Fruit fly (Drosophila melanogaster) whole organism, embryonic: Measurements from ENCODE around the gene Cpr11B.

Experiments
- Atf-2 ChIP-seq: fragments of 200-800 bp; sonication (Bioruptor generic); optimal IDR thresholded peaks from 2 replicates; lab custom pipeline; 2016; ENCODE audit warnings: missing biosample characterization, missing genetic modification characterization
- Bgb ChIP-seq: fragments of 200-800 bp; sonication (Bioruptor generic); IDR thresholded peaks from 2 replicates; pipeline ENCODE4 v1.3.6; 2022; ENCODE audit warnings: missing biosample characterization, missing genetic modification characterization; ENCODE audit not compliant: partially characterized antibody
- CG10321 ChIP-seq: fragments of 200-800 bp; sonication (Bioruptor generic); IDR thresholded peaks from 2 replicates; pipeline ENCODE4 v1.3.6; 2022; ENCODE audit warnings: missing biosample characterization, missing genetic modification characterization
- CG10366 ChIP-seq: fragments of 200-800 bp; sonication (Bioruptor generic); IDR thresholded peaks from 2 replicates; pipeline ENCODE4 v1.3.6; 2022; ENCODE audit warnings: missing biosample characterization, missing genetic modification characterization
- CG10543 ChIP-seq: fragments of 200-800 bp; sonication (Bioruptor generic); optimal IDR thresholded peaks from 3 replicates; lab custom pipeline; 2017; ENCODE audit warnings: missing biosample characterization, mild to moderate bottlenecking, missing genetic modification characterization, moderate library complexity
- CG11456 ChIP-seq: fragments of 200-800 bp; sonication (Bioruptor generic); IDR thresholded peaks from 3 replicates; pipeline ENCODE4 v1.3.6; 2022; ENCODE audit warnings: missing biosample characterization, missing genetic modification characterization
- CG13287 ChIP-seq: fragments of 200-800 bp; sonication (Bioruptor generic); IDR thresholded peaks from 2 replicates; pipeline ENCODE4 v1.3.6; 2022; ENCODE audit warnings: missing biosample characterization, missing genetic modification characterization; ENCODE audit not compliant: partially characterized antibody
- CG15479 ChIP-seq: fragments of 200-800 bp; sonication (Bioruptor generic); optimal IDR thresholded peaks from 3 replicates; lab custom pipeline; 2019; ENCODE audit warnings: missing biosample characterization, mild to moderate bottlenecking, missing genetic modification characterization, moderate library complexity
- CG1602 ChIP-seq: fragments of 200-800 bp; sonication (Bioruptor generic); optimal IDR thresholded peaks from 3 replicates; lab custom pipeline; 2016; ENCODE audit warnings: missing biosample characterization, missing genetic modification characterization
- CG17359 ChIP-seq: fragments of 200-800 bp; sonication (Bioruptor generic); optimal IDR thresholded peaks from 3 replicates; lab custom pipeline; 2018; ENCODE audit warnings: missing biosample characterization, mild to moderate bottlenecking, missing genetic modification characterization, moderate library complexity
- CG2202 ChIP-seq: fragments of 200-800 bp; sonication (Bioruptor generic); optimal IDR thresholded peaks from 2 replicates; lab custom pipeline; 2018; ENCODE audit warnings: missing biosample characterization, mild to moderate bottlenecking, missing genetic modification characterization
- CG3407 ChIP-seq: fragments of 200-800 bp; sonication (Bioruptor generic); optimal IDR thresholded peaks from 2 replicates; lab custom pipeline; 2018; ENCODE audit warnings: missing biosample characterization, mild to moderate bottlenecking, missing genetic modification characterization
- CG34224 ChIP-seq: fragments of 200-800 bp; sonication (Bioruptor generic); IDR thresholded peaks from 3 replicates; pipeline ENCODE4 v1.3.6; 2022; ENCODE audit warnings: missing biosample characterization, missing genetic modification characterization; ENCODE audit not compliant: partially characterized antibody
- CG42726 ChIP-seq: fragments of 200-800 bp; sonication (Bioruptor generic); IDR thresholded peaks from 2 replicates; pipeline ENCODE4 v1.3.6; 2022; ENCODE audit warnings: missing biosample characterization, missing genetic modification characterization; ENCODE audit not compliant: partially characterized antibody
- CG4617 ChIP-seq: fragments of 200-800 bp; sonication (Bioruptor generic); optimal IDR thresholded peaks from 3 replicates; lab custom pipeline; 2016; ENCODE audit warnings: missing biosample characterization, missing genetic modification characterization, borderline replicate concordance
- CG6683 ChIP-seq: fragments of 200-800 bp; sonication (Bioruptor generic); optimal IDR thresholded peaks from 2 replicates; lab custom pipeline; 2017; ENCODE audit warnings: missing biosample characterization, mild to moderate bottlenecking, missing genetic modification characterization, missing genetic modification reagents
- CG8478 ChIP-seq: fragments of >200 bp; optimal IDR thresholded peaks from 2 replicates; lab custom pipeline; 2018
- CG8924 ChIP-seq: fragments of 200-800 bp; optimal IDR thresholded peaks from 3 replicates; lab custom pipeline; 2019; ENCODE audit warnings: missing biosample characterization, mild to moderate bottlenecking, missing genetic modification characterization, moderate library complexity
- CG9932 ChIP-seq: fragments of 200-800 bp; sonication (Bioruptor generic); IDR thresholded peaks from 2 replicates; pipeline ENCODE4 v1.3.6; 2022; ENCODE audit warnings: missing biosample characterization, missing genetic modification characterization
- CoRest ChIP-seq: fragments of 200-800 bp; sonication (Bioruptor generic); optimal IDR thresholded peaks from 3 replicates; lab custom pipeline; 2018; ENCODE audit warnings: missing biosample characterization, mild to moderate bottlenecking, missing genetic modification characterization, moderate library complexity
- Dek ChIP-seq: fragments of 200-800 bp; sonication (Bioruptor generic); optimal IDR thresholded peaks from 3 replicates; lab custom pipeline; 2019; ENCODE audit warnings: missing biosample characterization, mild to moderate bottlenecking, missing genetic modification characterization, moderate library complexity
- Dip2 ChIP-seq: fragments of 200-800 bp; sonication (Bioruptor generic); IDR thresholded peaks from 2 replicates; pipeline ENCODE4 v1.3.6; 2022; ENCODE audit warnings: missing biosample characterization, missing genetic modification characterization
- E2f2 ChIP-seq: fragments of 200-800 bp; sonication (Bioruptor generic); IDR thresholded peaks from 2 replicates; pipeline ENCODE4 v1.3.6; 2022; ENCODE audit warnings: missing biosample characterization, missing genetic modification characterization
- Ets97D ChIP-seq: fragments of 200-800 bp; sonication (Bioruptor generic); optimal IDR thresholded peaks from 3 replicates; lab custom pipeline; 2016; ENCODE audit warnings: missing biosample characterization, missing genetic modification characterization
- H15 ChIP-seq: fragments of 200-800 bp; sonication (Bioruptor generic); IDR thresholded peaks from 3 replicates; pipeline ENCODE4 v1.3.6; 2022; ENCODE audit warnings: missing biosample characterization, missing genetic modification characterization
- MTF-1 ChIP-seq: fragments of 200-800 bp; sonication (Bioruptor generic); optimal IDR thresholded peaks from 2 replicates; lab custom pipeline; 2018; ENCODE audit warnings: missing biosample characterization, mild to moderate bottlenecking, missing genetic modification characterization, borderline replicate concordance
- Med ChIP-seq: fragments of 200-800 bp; sonication (Bioruptor generic); peaks from one replicate; lab custom pipeline; 2016; ENCODE audit warnings: missing biosample characterization, missing genetic modification characterization, mild to moderate bottlenecking, inconsistent platforms, moderate library complexity
- Pdp1 ChIP-seq, 2 experiments: fragments of 200-800 bp; sonication (Bioruptor generic); optimal IDR thresholded peaks; 3 replicates each; lab custom pipeline; 2016; ENCODE audit warnings: missing biosample characterization in 2 of 2, missing genetic modification characterization in 2 of 2, mild to moderate bottlenecking in 1 of 2, moderate library complexity in 1 of 2
- Spps ChIP-seq: fragments of 200-800 bp; sonication (Bioruptor generic); optimal IDR thresholded peaks from 2 replicates; lab custom pipeline; 2018; ENCODE audit warnings: missing biosample characterization, mild to moderate bottlenecking, missing genetic modification characterization
- Usf ChIP-seq: fragments of 200-800 bp; sonication (Bioruptor generic); optimal IDR thresholded peaks from 2 replicates; lab custom pipeline; 2017; ENCODE audit warnings: missing genotype, missing biosample characterization, missing genetic modification characterization
- cato ChIP-seq: fragments of 200-800 bp; sonication (Bioruptor generic); optimal IDR thresholded peaks from 2 replicates; lab custom pipeline; 2016; ENCODE audit warnings: missing biosample characterization, missing genetic modification characterization, borderline replicate concordance
- chif ChIP-seq, 2 experiments: fragments of 200-800 bp; sonication (Bioruptor generic); optimal IDR thresholded peaks; 3 replicates each; lab custom pipeline; 2016; ENCODE audit warnings: missing biosample characterization in 2 of 2, missing genetic modification characterization in 2 of 2
- ci ChIP-seq: fragments of 200-800 bp; sonication (Bioruptor generic); IDR thresholded peaks from 3 replicates; pipeline ENCODE4 v1.3.6; 2022; ENCODE audit warnings: missing biosample characterization, missing genetic modification characterization
- fd64A ChIP-seq: fragments of 200-800 bp; sonication (Bioruptor generic); optimal IDR thresholded peaks from 3 replicates; lab custom pipeline; 2018; ENCODE audit warnings: missing biosample characterization, mild to moderate bottlenecking, missing genetic modification characterization
- ftz-f1 ChIP-seq: fragments of 200-800 bp; sonication (Bioruptor generic); optimal IDR thresholded peaks from 2 replicates; lab custom pipeline; 2016; ENCODE audit warnings: missing biosample characterization, missing genetic modification characterization
- insv ChIP-seq, 2 experiments: fragments of 200-800 bp; sonication (Bioruptor generic); optimal IDR thresholded peaks; 3 replicates each; lab custom pipeline; 2016 to 2018; ENCODE audit warnings: missing biosample characterization in 2 of 2, missing genetic modification characterization in 2 of 2
- jumu ChIP-seq: fragments of 200-800 bp; sonication (Bioruptor generic); optimal IDR thresholded peaks from 3 replicates; lab custom pipeline; 2016; ENCODE audit warnings: missing biosample characterization, missing genetic modification characterization
- kah ChIP-seq: fragments of 200-800 bp; sonication (Bioruptor generic); optimal IDR thresholded peaks from 2 replicates; lab custom pipeline; 2018; ENCODE audit warnings: missing biosample characterization, mild to moderate bottlenecking, missing genetic modification characterization
- maf-S ChIP-seq: fragments of 200-800 bp; sonication (Bioruptor generic); optimal IDR thresholded peaks from 2 replicates; lab custom pipeline; 2016; ENCODE audit warnings: missing biosample characterization, missing genetic modification characterization
- nmo ChIP-seq: fragments of 200-800 bp; sonication (Bioruptor generic); optimal IDR thresholded peaks from 2 replicates; lab custom pipeline; 2018; ENCODE audit warnings: missing biosample characterization, mild to moderate bottlenecking, missing genetic modification characterization, moderate library complexity
- peb ChIP-seq: fragments of 200-800 bp; sonication (Bioruptor generic); IDR thresholded peaks from 2 replicates; pipeline ENCODE4 v1.3.6; 2022; ENCODE audit warnings: missing biosample characterization, missing genetic modification characterization
- pum ChIP-seq: fragments of 200-800 bp; sonication (Bioruptor generic); optimal IDR thresholded peaks from 2 replicates; lab custom pipeline; 2016; ENCODE audit warnings: missing biosample characterization, missing genetic modification characterization
- row ChIP-seq: fragments of 200-800 bp; sonication (Bioruptor generic); IDR thresholded peaks from 3 replicates; pipeline ENCODE4 v1.3.6; 2022; ENCODE audit warnings: missing biosample characterization, missing genetic modification characterization
- salm ChIP-seq: fragments of 200-800 bp; sonication (Bioruptor generic); optimal IDR thresholded peaks from 2 replicates; lab custom pipeline; 2018; ENCODE audit warnings: missing biosample characterization, mild to moderate bottlenecking, missing genetic modification characterization
- schlank ChIP-seq: fragments of 200-800 bp; sonication (Bioruptor generic); optimal IDR thresholded peaks from 2 replicates; lab custom pipeline; 2018; ENCODE audit warnings: missing biosample characterization, mild to moderate bottlenecking, missing genetic modification characterization
- shn ChIP-seq: fragments of 200-800 bp; sonication (Bioruptor generic); optimal IDR thresholded peaks from 3 replicates; lab custom pipeline; 2016; ENCODE audit warnings: missing biosample characterization, missing genetic modification characterization
- sim ChIP-seq: fragments of 200-800 bp; sonication (Bioruptor generic); IDR thresholded peaks from 2 replicates; pipeline ENCODE4 v1.3.6; 2022; ENCODE audit warnings: missing biosample characterization, missing genetic modification characterization
- stc ChIP-seq: fragments of 200-800 bp; sonication (Bioruptor generic); IDR thresholded peaks from 2 replicates; pipeline ENCODE4 v1.3.6; 2022; ENCODE audit warnings: missing biosample characterization, missing genetic modification characterization
- stwl ChIP-seq: fragments of 200-800 bp; sonication (Bioruptor generic); optimal IDR thresholded peaks from 3 replicates; lab custom pipeline; 2018; ENCODE audit warnings: missing biosample characterization, mild to moderate bottlenecking, missing genetic modification characterization, moderate library complexity
- toy ChIP-seq: fragments of 200-800 bp; sonication (Bioruptor generic); IDR thresholded peaks from 2 replicates; pipeline ENCODE4 v1.3.6; 2022; ENCODE audit warnings: missing biosample characterization, missing genetic modification characterization
- trem ChIP-seq: fragments of 200-800 bp; optimal IDR thresholded peaks from 3 replicates; lab custom pipeline; 2019; ENCODE audit warnings: missing biosample characterization, mild to moderate bottlenecking, missing genetic modification characterization, moderate library complexity

Gene Cpr11B

dm6 chrX:12592121-12592466 lies 39.2 kb downstream of the Cpr11B start, which contains the start of gene LIMK1 (continued):
- no peak for TF ChIP-seq jumu (GFP tag; lab: Kevin White, UChicago)
- TF ChIP-seq CG15479, result no peak
- TF ChIP-seq insv (GFP tag; optimal IDR thresholded peaks at IDR 0.05; lab: Kevin White, UChicago), result peak in 1 of 2 experiments; percentile 3
- TF ChIP-seq Pdp1 (GFP tag; optimal IDR thresholded peaks at IDR 0.05; lab: Kevin White, UChicago), result peak in 1 of 2 experiments; percentile 22
- no peak for TF ChIP-seq ftz-f1 (GFP tag; lab: Kevin White, UChicago)
- no peak for TF ChIP-seq schlank (tag; lab: Kevin White, UChicago)
- TF ChIP-seq Dek (tag; lab: Kevin White, UChicago), result no peak
- TF ChIP-seq CG8924 (tag; lab: Kevin White, UChicago), result peak; percentile 43
- no peak for TF ChIP-seq CG10321
- no peak for TF ChIP-seq Usf
- TF ChIP-seq CG10543, result no peak
- no peak for TF ChIP-seq toy
- no peak for TF ChIP-seq CoRest (tag; lab: Kevin White, UChicago)
- no peak for TF ChIP-seq Atf-2
- peak; percentile 34 for TF ChIP-seq Ets97D (GFP tag; lab: Kevin White, UChicago)
- no peak for TF ChIP-seq CG10366 (GFP tag; lab: Robert Waterston, UW)
- peak; percentile 46 for TF ChIP-seq stwl (tag; lab: Kevin White, UChicago)
- TF ChIP-seq shn (GFP tag; lab: Kevin White, UChicago), result no peak
- TF ChIP-seq CG13287 (GFP tag; lab: Robert Waterston, UW), result peak; percentile 74
- peak; percentile 29; the same call in 1 of the 2 replicates for TF ChIP-seq E2f2
- no peak for TF ChIP-seq chif (GFP tag; optimal IDR thresholded peaks at IDR 0.05; lab: Kevin White, UChicago)
- TF ChIP-seq trem (tag; lab: Kevin White, UChicago), result peak; percentile 72
- no peak for TF ChIP-seq sim (GFP tag; lab: Robert Waterston, UW)

- TF ChIP-seq H15 (GFP tag; lab: Robert Waterston, UW) (no peak), CG4617 (GFP tag; lab: Kevin White, UChicago) (peak; percentile 26), maf-S (GFP tag; lab: Kevin White, UChicago) (no peak), ci (GFP tag; lab: Robert Waterston, UW) (0 out of 3 replicates have a peak, but pooled peaks have one; percentile 37), nmo (GFP tag; lab: Kevin White, UChicago) (no peak), row (no peak), CG1602 (GFP tag; lab: Kevin White, UChicago) (no peak), peb (GFP tag; lab: Robert Waterston, UW) (no peak), CG42726 (GFP tag; lab: Robert Waterston, UW) (peak; percentile 24; the same call in 1 of the 2 replicates), CG6683 (GFP tag; lab: Kevin White, UChicago) (no peak), salm (no peak), CG8478 (no peak), MTF-1 (GFP tag; lab: Kevin White, UChicago) (no peak), stc (GFP tag; lab: Robert Waterston, UW) (no peak), fd64A (GFP tag; lab: Kevin White, UChicago) (no peak), CG3407 (no peak), CG11456 (GFP tag; lab: Robert Waterston, UW) (no peak), CG34224 (peak; percentile 36; the same call in 1 of the 3 replicates), CG9932 (GFP tag; lab: Robert Waterston, UW) (no peak), Bgb (GFP tag; lab: Robert Waterston, UW) (peak; percentile 16; the same call in 1 of the 2 replicates), Spps (tag; lab: Kevin White, UChicago) (no peak), CG17359 (no peak), pum (GFP tag; lab: Kevin White, UChicago) (no peak), Med (peak; percentile 65), CG2202 (tag; lab: Kevin White, UChicago) (no peak), Dip2 (no peak), cato (no peak), kah (peak; percentile 40)
Measured at dm6 chrX:12595100-12595609, 42.2 kb downstream of the Cpr11B start.
